Fruit fly (Drosophila melanogaster) whole organism, prepupa: ENCODE results near the gene Myt1.

Source experiments
- CG10631 ChIP-seq: fragments of 200-800 bp; sonication (Bioruptor generic); optimal IDR thresholded peaks from 2 replicates; lab custom pipeline; 2016; ENCODE audit warnings: missing biosample characterization, missing genetic modification characterization
- CG10669 ChIP-seq: fragments of 200-800 bp; sonication (Bioruptor generic); optimal IDR thresholded peaks from 3 replicates; lab custom pipeline; 2018; ENCODE audit warnings: missing biosample characterization, mild to moderate bottlenecking, missing genetic modification characterization, moderate library complexity
- CG11294 ChIP-seq: fragments of 200-800 bp; sonication (Bioruptor generic); IDR thresholded peaks from 2 replicates; pipeline ENCODE4 v1.3.6; 2022; ENCODE audit warnings: missing biosample characterization, missing genetic modification characterization
- CG11762 ChIP-seq: fragments of 200-800 bp; sonication (Bioruptor generic); optimal IDR thresholded peaks from 3 replicates; lab custom pipeline; 2016; ENCODE audit warnings: missing biosample characterization, missing genetic modification characterization; ENCODE audit not compliant: insufficient read depth
- CG15336 ChIP-seq: fragments of 200-800 bp; sonication (Bioruptor generic); IDR thresholded peaks from 2 replicates; pipeline ENCODE4 v1.3.6; 2022; ENCODE audit warnings: missing biosample characterization, missing genetic modification characterization
- CG3032 ChIP-seq: fragments of 200-800 bp; optimal IDR thresholded peaks from 2 replicates; lab custom pipeline; 2019; ENCODE audit warnings: missing biosample characterization, mild to moderate bottlenecking, missing genetic modification characterization, moderate library complexity
- CG31627 ChIP-seq: fragments of 200-800 bp; sonication (Bioruptor generic); optimal IDR thresholded peaks from 3 replicates; lab custom pipeline; 2016; ENCODE audit warnings: missing biosample characterization, missing genetic modification characterization
- CG32006 ChIP-seq: fragments of 200-800 bp; sonication (Bioruptor generic); optimal IDR thresholded peaks from 3 replicates; lab custom pipeline; 2017; ENCODE audit warnings: missing biosample characterization, mild to moderate bottlenecking, missing genetic modification characterization
- CG34406 ChIP-seq: fragments of 200-800 bp; sonication (Bioruptor generic); optimal IDR thresholded peaks from 3 replicates; lab custom pipeline; 2016; ENCODE audit warnings: missing biosample characterization, missing genetic modification characterization
- CG3919 ChIP-seq: fragments of 200-800 bp; sonication (Bioruptor generic); optimal IDR thresholded peaks from 3 replicates; lab custom pipeline; 2016; ENCODE audit warnings: missing biosample characterization, missing genetic modification characterization
- CG4318 ChIP-seq: fragments of 200-800 bp; sonication (Bioruptor generic); optimal IDR thresholded peaks from 3 replicates; lab custom pipeline; 2017; ENCODE audit warnings: missing biosample characterization, mild to moderate bottlenecking, missing genetic modification characterization
- CG6163 ChIP-seq: fragments of 200-800 bp; sonication (Bioruptor generic); IDR thresholded peaks from 3 replicates; pipeline ENCODE4 v1.3.6; 2022; ENCODE audit warnings: missing biosample characterization, missing genetic modification characterization
- CG6276 ChIP-seq: fragments of 200-800 bp; sonication (Bioruptor generic); optimal IDR thresholded peaks from 2 replicates; lab custom pipeline; 2017; ENCODE audit warnings: missing biosample characterization, mild to moderate bottlenecking, missing genetic modification characterization
- CG6792 ChIP-seq: fragments of 200-800 bp; sonication (Bioruptor generic); optimal IDR thresholded peaks from 3 replicates; lab custom pipeline; 2016; ENCODE audit warnings: missing biosample characterization, missing genetic modification characterization
- CG6808 ChIP-seq: fragments of 200-800 bp; sonication (Bioruptor generic); optimal IDR thresholded peaks from 3 replicates; lab custom pipeline; 2017; ENCODE audit warnings: missing biosample characterization, missing genetic modification characterization, mild to moderate bottlenecking, moderate library complexity, missing genetic modification reagents
- CG7368 ChIP-seq: fragments of 200-800 bp; sonication (Bioruptor generic); optimal IDR thresholded peaks from 3 replicates; lab custom pipeline; 2016; ENCODE audit warnings: missing biosample characterization, missing genetic modification characterization
- CG8632 ChIP-seq: fragments of 200-800 bp; sonication (Bioruptor generic); optimal IDR thresholded peaks from 3 replicates; lab custom pipeline; 2016; ENCODE audit warnings: missing biosample characterization, missing genetic modification characterization
- CG9139 ChIP-seq: fragments of 200-800 bp; sonication (Bioruptor generic); optimal IDR thresholded peaks from 3 replicates; lab custom pipeline; 2017; ENCODE audit warnings: missing biosample characterization, mild to moderate bottlenecking, missing genetic modification characterization
- Eip75B ChIP-seq: fragments of 200-800 bp; sonication (Bioruptor generic); optimal IDR thresholded peaks from 3 replicates; lab custom pipeline; 2016; ENCODE audit warnings: missing biosample characterization, missing genetic modification characterization
- Eip78C ChIP-seq: fragments of 200-800 bp; sonication (Bioruptor generic); peaks from one replicate; lab custom pipeline; 2016; ENCODE audit warnings: missing biosample characterization, missing genetic modification characterization
- Eip93F ChIP-seq: fragments of 200-800 bp; sonication (Bioruptor generic); optimal IDR thresholded peaks from 2 replicates; lab custom pipeline; 2016; ENCODE audit warnings: missing biosample characterization, mild to moderate bottlenecking, missing genetic modification characterization
- Ets21C ChIP-seq: fragments of 200-800 bp; sonication (Bioruptor generic); optimal IDR thresholded peaks from 3 replicates; lab custom pipeline; 2016; ENCODE audit warnings: missing biosample characterization, missing genetic modification characterization
- Ets96B ChIP-seq: fragments of 200-800 bp; optimal IDR thresholded peaks from 2 replicates; lab custom pipeline; 2019; ENCODE audit warnings: missing biosample characterization, mild to moderate bottlenecking, missing genetic modification characterization, moderate library complexity
- Hr38 ChIP-seq: sonication (Bioruptor generic); optimal IDR thresholded peaks from 2 replicates; lab custom pipeline; 2016; ENCODE audit warnings: missing biosample characterization, missing genetic modification characterization
- Hr4 ChIP-seq: fragments of 200-800 bp; sonication (Bioruptor generic); optimal IDR thresholded peaks from 3 replicates; lab custom pipeline; 2016; ENCODE audit warnings: missing biosample characterization, missing genetic modification characterization
- Met ChIP-seq: fragments of 200-800 bp; sonication (Bioruptor generic); optimal IDR thresholded peaks from 3 replicates; lab custom pipeline; 2016; ENCODE audit warnings: missing biosample characterization, missing genetic modification characterization
- Sox102F ChIP-seq: fragments of 200-800 bp; sonication (Bioruptor generic); optimal IDR thresholded peaks from 2 replicates; lab custom pipeline; 2016; ENCODE audit warnings: missing biosample characterization, mild to moderate bottlenecking, missing genetic modification characterization
- Sox14 ChIP-seq: fragments of 200-800 bp; sonication (Bioruptor generic); optimal IDR thresholded peaks from 3 replicates; lab custom pipeline; 2016; ENCODE audit warnings: missing biosample characterization, missing genetic modification characterization
- acj6 ChIP-seq: fragments of 200-800 bp; sonication (Bioruptor generic); optimal IDR thresholded peaks from 3 replicates; lab custom pipeline; 2016; ENCODE audit warnings: missing biosample characterization, missing genetic modification characterization
- cyc ChIP-seq: fragments of 200-800 bp; sonication (Bioruptor generic); optimal IDR thresholded peaks from 3 replicates; lab custom pipeline; 2016; ENCODE audit warnings: missing biosample characterization, missing genetic modification characterization
- dac ChIP-seq: fragments of 200-800 bp; sonication (Bioruptor generic); optimal IDR thresholded peaks from 2 replicates; lab custom pipeline; 2017; ENCODE audit warnings: missing biosample characterization, mild to moderate bottlenecking, missing genetic modification characterization
- esn ChIP-seq: fragments of 200-800 bp; sonication (Bioruptor generic); optimal IDR thresholded peaks from 2 replicates; lab custom pipeline; 2016; ENCODE audit warnings: missing biosample characterization, mild to moderate bottlenecking, missing genetic modification characterization, moderate library complexity
- fd59A ChIP-seq: fragments of 200-800 bp; sonication (Bioruptor generic); optimal IDR thresholded peaks from 2 replicates; lab custom pipeline; 2017; ENCODE audit warnings: missing biosample characterization, mild to moderate bottlenecking, missing genetic modification characterization, missing genetic modification reagents
- fd85E ChIP-seq: fragments of 200-800 bp; sonication (Bioruptor generic); optimal IDR thresholded peaks from 3 replicates; lab custom pipeline; 2016; ENCODE audit warnings: missing biosample characterization, missing genetic modification characterization
- fkh ChIP-seq: fragments of 200-800 bp; sonication (Bioruptor generic); optimal IDR thresholded peaks from 3 replicates; lab custom pipeline; 2017; ENCODE audit warnings: missing biosample characterization, mild to moderate bottlenecking, missing genetic modification characterization, moderate library complexity
- net ChIP-seq: fragments of 200-800 bp; sonication (Bioruptor generic); optimal IDR thresholded peaks from 3 replicates; lab custom pipeline; 2016; ENCODE audit warnings: missing biosample characterization, missing genetic modification characterization
- salr ChIP-seq, 2 experiments: fragments of 200-800 bp; sonication (Bioruptor generic); optimal IDR thresholded peaks; 3 replicates each; lab custom pipeline; 2016 to 2018; ENCODE audit warnings: missing biosample characterization in 2 of 2, missing genetic modification characterization in 2 of 2, mild to moderate bottlenecking in 1 of 2
- spab ChIP-seq: fragments of 200-800 bp; sonication (Bioruptor generic); optimal IDR thresholded peaks from 2 replicates; lab custom pipeline; 2017; ENCODE audit warnings: missing biosample characterization, mild to moderate bottlenecking, missing genetic modification characterization, missing genetic modification reagents
- svp ChIP-seq: fragments of 200-800 bp; sonication (Bioruptor generic); peaks from one replicate; lab custom pipeline; 2016; ENCODE audit warnings: missing biosample characterization, missing genetic modification characterization
- vri ChIP-seq: fragments of 200-800 bp; sonication (Bioruptor generic); optimal IDR thresholded peaks from 3 replicates; lab custom pipeline; 2016; ENCODE audit warnings: missing biosample characterization, mild to moderate bottlenecking, missing genetic modification characterization

Myt1 gene

dm6 chr3L:5779476-5780401 lies at the start of gene Myt1, which contains the start of the genes PGRP-LD and Pmi:
Gene Myt1, minus strand, starts transcription at chr3L:5779591.
Gene PGRP-LD, plus strand, starts transcription at chr3L:5780051.
Gene Pmi, plus strand, starts transcription at chr3L:5780051.
- TF ChIP-seq vri (peak; percentile 53), svp (GFP tag; lab: Kevin White, UChicago) (peak; percentile 86), Hr38 (GFP tag; lab: Kevin White, UChicago) (no peak), Ets21C (GFP tag; lab: Kevin White, UChicago) (no peak), esn (peak; percentile 25), Sox14 (GFP tag; lab: Kevin White, UChicago) (peak; percentile 75), Met (GFP tag; lab: Kevin White, UChicago) (no peak)

dm6 chr3L:5828684-5829083 lies 49.3 kb upstream of the Myt1 start:
- TF ChIP-seq CG10631 (GFP tag; lab: Kevin White, UChicago) (no peak), CG6808 (GFP tag; lab: Kevin White, UChicago) (no peak), fkh (GFP tag; lab: Kevin White, UChicago) (no peak), Sox14 (GFP tag; lab: Kevin White, UChicago) (no peak), CG11294 (GFP tag; lab: Robert Waterston, UW) (no peak), CG11762 (GFP tag; lab: Kevin White, UChicago) (no peak), esn (no peak), CG32006 (no peak), salr (GFP tag; optimal IDR thresholded peaks at IDR 0.05; lab: Kevin White, UChicago) (no peak)
- TF ChIP-seq, all 60 proteins: peak for 0

dm6 chr3L:5828275-5828674 lies 48.9 kb upstream of the Myt1 start:
- TF ChIP-seq Hr4 = no peak
- TF ChIP-seq CG3032 = no peak
- TF ChIP-seq dac = no peak
- TF ChIP-seq fkh (GFP tag; lab: Kevin White, UChicago) = no peak
- TF ChIP-seq CG10669 (GFP tag; lab: Kevin White, UChicago) = no peak
- no peak for TF ChIP-seq acj6 (GFP tag; lab: Kevin White, UChicago)
- no peak for TF ChIP-seq CG9139
- TF ChIP-seq salr (GFP tag; optimal IDR thresholded peaks at IDR 0.05; lab: Kevin White, UChicago) = no peak
- no peak for TF ChIP-seq CG11294 (GFP tag; lab: Robert Waterston, UW)
- TF ChIP-seq fd85E (GFP tag; lab: Kevin White, UChicago) = no peak
- TF ChIP-seq, all 60 proteins: peak for 0

dm6 chr3L:5825483-5825882 lies 46.1 kb upstream of the Myt1 start:
- TF ChIP-seq Ets96B (tag; lab: Kevin White, UChicago) (peak; percentile 5), CG32006 (peak; percentile 2), acj6 (GFP tag; lab: Kevin White, UChicago) (peak; percentile 28), CG3032 (peak; percentile 36), fd59A (GFP tag; lab: Kevin White, UChicago) (peak; percentile 19), Eip78C (peak; percentile 52), svp (GFP tag; lab: Kevin White, UChicago) (no peak), CG6163 (0 out of 3 replicates have a peak, but pooled peaks have one; percentile 12), spab (GFP tag; lab: Kevin White, UChicago) (peak; percentile 12), CG34406 (GFP tag; lab: Kevin White, UChicago) (peak; percentile 7), Eip93F (GFP tag; lab: Kevin White, UChicago) (no peak), CG10669 (GFP tag; lab: Kevin White, UChicago) (peak; percentile 9), CG31627 (GFP tag; lab: Kevin White, UChicago) (no peak), CG9139 (no peak)

dm6 chr3L:5823763-5824445 lies 44.5 kb upstream of the Myt1 start:
- TF ChIP-seq Met (GFP tag; lab: Kevin White, UChicago) (peak; percentile 17), Hr4 (no peak), CG6792 (GFP tag; lab: Kevin White, UChicago) (peak; percentile 1), CG3919 (GFP tag; lab: Kevin White, UChicago) (peak; percentile 19), net (GFP tag; lab: Kevin White, UChicago) (peak; percentile 12), CG7368 (peak; percentile 1), CG6276 (GFP tag; lab: Kevin White, UChicago) (no peak), vri (no peak), svp (GFP tag; lab: Kevin White, UChicago) (peak; percentile 22), CG8632 (no peak), Sox102F (GFP tag; lab: Kevin White, UChicago) (no peak), Eip75B (GFP tag; lab: Kevin White, UChicago) (peak; percentile 11), cyc (GFP tag; lab: Kevin White, UChicago) (no peak), CG4318 (GFP tag; lab: Kevin White, UChicago) (no peak), salr (GFP tag; optimal IDR thresholded peaks at IDR 0.05; lab: Kevin White, UChicago) (no peak), CG15336 (GFP tag; lab: Robert Waterston, UW) (no peak)
